Fruit fly (Drosophila melanogaster) whole organism, prepupa: ENCODE data around the gene CG14434.

Source experiments
- CG10631 ChIP-seq: fragments of 200-800 bp; sonication (Bioruptor generic); optimal IDR thresholded peaks from 2 replicates; lab custom pipeline; 2016; ENCODE audit warnings: missing biosample characterization, missing genetic modification characterization
- CG11294 ChIP-seq: fragments of 200-800 bp; sonication (Bioruptor generic); IDR thresholded peaks from 2 replicates; pipeline ENCODE4 v1.3.6; 2022; ENCODE audit warnings: missing biosample characterization, missing genetic modification characterization
- CG11762 ChIP-seq: fragments of 200-800 bp; sonication (Bioruptor generic); optimal IDR thresholded peaks from 3 replicates; lab custom pipeline; 2016; ENCODE audit warnings: missing biosample characterization, missing genetic modification characterization; ENCODE audit not compliant: insufficient read depth
- CG11902 ChIP-seq: fragments of 200-800 bp; sonication (Bioruptor generic); optimal IDR thresholded peaks from 3 replicates; lab custom pipeline; 2016; ENCODE audit warnings: missing biosample characterization, missing genetic modification characterization
- CG15336 ChIP-seq: fragments of 200-800 bp; sonication (Bioruptor generic); IDR thresholded peaks from 2 replicates; pipeline ENCODE4 v1.3.6; 2022; ENCODE audit warnings: missing biosample characterization, missing genetic modification characterization
- CG1621 ChIP-seq: fragments of 200-800 bp; sonication (Bioruptor generic); optimal IDR thresholded peaks from 3 replicates; lab custom pipeline; 2018; ENCODE audit warnings: missing biosample characterization, mild to moderate bottlenecking, missing genetic modification characterization
- CG16779 ChIP-seq: fragments of 200-800 bp; sonication (Bioruptor generic); optimal IDR thresholded peaks from 3 replicates; lab custom pipeline; 2017; ENCODE audit warnings: missing biosample characterization, mild to moderate bottlenecking, missing genetic modification characterization
- CG3032 ChIP-seq: fragments of 200-800 bp; optimal IDR thresholded peaks from 2 replicates; lab custom pipeline; 2019; ENCODE audit warnings: missing biosample characterization, mild to moderate bottlenecking, missing genetic modification characterization, moderate library complexity
- CG31627 ChIP-seq: fragments of 200-800 bp; sonication (Bioruptor generic); optimal IDR thresholded peaks from 3 replicates; lab custom pipeline; 2016; ENCODE audit warnings: missing biosample characterization, missing genetic modification characterization
- CG32006 ChIP-seq: fragments of 200-800 bp; sonication (Bioruptor generic); optimal IDR thresholded peaks from 3 replicates; lab custom pipeline; 2017; ENCODE audit warnings: missing biosample characterization, mild to moderate bottlenecking, missing genetic modification characterization
- CG3919 ChIP-seq: fragments of 200-800 bp; sonication (Bioruptor generic); optimal IDR thresholded peaks from 3 replicates; lab custom pipeline; 2016; ENCODE audit warnings: missing biosample characterization, missing genetic modification characterization
- CG4318 ChIP-seq: fragments of 200-800 bp; sonication (Bioruptor generic); optimal IDR thresholded peaks from 3 replicates; lab custom pipeline; 2017; ENCODE audit warnings: missing biosample characterization, mild to moderate bottlenecking, missing genetic modification characterization
- CG6792 ChIP-seq: fragments of 200-800 bp; sonication (Bioruptor generic); optimal IDR thresholded peaks from 3 replicates; lab custom pipeline; 2016; ENCODE audit warnings: missing biosample characterization, missing genetic modification characterization
- CG6808 ChIP-seq: fragments of 200-800 bp; sonication (Bioruptor generic); optimal IDR thresholded peaks from 3 replicates; lab custom pipeline; 2017; ENCODE audit warnings: missing biosample characterization, missing genetic modification characterization, mild to moderate bottlenecking, moderate library complexity, missing genetic modification reagents
- CG6854 ChIP-seq: fragments of 200-800 bp; sonication (Bioruptor generic); optimal IDR thresholded peaks from 2 replicates; lab custom pipeline; 2017; ENCODE audit warnings: missing biosample characterization, mild to moderate bottlenecking, missing genetic modification characterization
- CG7368 ChIP-seq: fragments of 200-800 bp; sonication (Bioruptor generic); optimal IDR thresholded peaks from 3 replicates; lab custom pipeline; 2016; ENCODE audit warnings: missing biosample characterization, missing genetic modification characterization
- CG8119 ChIP-seq: fragments of 200-800 bp; sonication (Bioruptor generic); IDR thresholded peaks from 3 replicates; pipeline ENCODE4 v1.3.6; 2022; ENCODE audit warnings: missing biosample characterization, missing genetic modification characterization
- CG8319 ChIP-seq: fragments of 200-800 bp; sonication (Bioruptor generic); optimal IDR thresholded peaks from 3 replicates; lab custom pipeline; 2016; ENCODE audit warnings: missing biosample characterization, missing genetic modification characterization
- CG9139 ChIP-seq: fragments of 200-800 bp; sonication (Bioruptor generic); optimal IDR thresholded peaks from 3 replicates; lab custom pipeline; 2017; ENCODE audit warnings: missing biosample characterization, mild to moderate bottlenecking, missing genetic modification characterization
- Eip78C ChIP-seq: fragments of 200-800 bp; sonication (Bioruptor generic); peaks from one replicate; lab custom pipeline; 2016; ENCODE audit warnings: missing biosample characterization, missing genetic modification characterization
- Ets21C ChIP-seq: fragments of 200-800 bp; sonication (Bioruptor generic); optimal IDR thresholded peaks from 3 replicates; lab custom pipeline; 2016; ENCODE audit warnings: missing biosample characterization, missing genetic modification characterization
- Ets96B ChIP-seq: fragments of 200-800 bp; optimal IDR thresholded peaks from 2 replicates; lab custom pipeline; 2019; ENCODE audit warnings: missing biosample characterization, mild to moderate bottlenecking, missing genetic modification characterization, moderate library complexity
- Lpt ChIP-seq: fragments of 200-800 bp; sonication (Bioruptor generic); optimal IDR thresholded peaks from 3 replicates; lab custom pipeline; 2016; ENCODE audit warnings: missing biosample characterization, missing genetic modification characterization
- Smox ChIP-seq: fragments of 200-800 bp; sonication (Bioruptor generic); optimal IDR thresholded peaks from 3 replicates; lab custom pipeline; 2016; ENCODE audit warnings: missing biosample characterization, missing genetic modification characterization
- Sox102F ChIP-seq: fragments of 200-800 bp; sonication (Bioruptor generic); optimal IDR thresholded peaks from 2 replicates; lab custom pipeline; 2016; ENCODE audit warnings: missing biosample characterization, mild to moderate bottlenecking, missing genetic modification characterization
- Sox15 ChIP-seq: fragments of 200-800 bp; sonication (Bioruptor generic); optimal IDR thresholded peaks from 3 replicates; lab custom pipeline; 2016; ENCODE audit warnings: missing biosample characterization, missing genetic modification characterization
- cyc ChIP-seq: fragments of 200-800 bp; sonication (Bioruptor generic); optimal IDR thresholded peaks from 3 replicates; lab custom pipeline; 2016; ENCODE audit warnings: missing biosample characterization, missing genetic modification characterization
- dsx ChIP-seq: fragments of 200-800 bp; optimal IDR thresholded peaks from 3 replicates; lab custom pipeline; 2019; ENCODE audit warnings: missing biosample characterization, mild to moderate bottlenecking, missing genetic modification characterization, moderate library complexity; ENCODE audit not compliant: poor library complexity, severe bottlenecking
- eg ChIP-seq: fragments of 200-800 bp; sonication (Bioruptor generic); IDR thresholded peaks from 3 replicates; pipeline ENCODE4 v1.3.6; 2022; ENCODE audit warnings: missing biosample characterization, missing genetic modification characterization
- fd85E ChIP-seq: fragments of 200-800 bp; sonication (Bioruptor generic); optimal IDR thresholded peaks from 3 replicates; lab custom pipeline; 2016; ENCODE audit warnings: missing biosample characterization, missing genetic modification characterization
- fkh ChIP-seq: fragments of 200-800 bp; sonication (Bioruptor generic); optimal IDR thresholded peaks from 3 replicates; lab custom pipeline; 2017; ENCODE audit warnings: missing biosample characterization, mild to moderate bottlenecking, missing genetic modification characterization, moderate library complexity
- lz ChIP-seq: fragments of 200-800 bp; sonication (Bioruptor generic); optimal IDR thresholded peaks from 3 replicates; lab custom pipeline; 2016; ENCODE audit warnings: missing biosample characterization, missing genetic modification characterization
- net ChIP-seq: fragments of 200-800 bp; sonication (Bioruptor generic); optimal IDR thresholded peaks from 3 replicates; lab custom pipeline; 2016; ENCODE audit warnings: missing biosample characterization, missing genetic modification characterization
- pdm3 ChIP-seq: fragments of 200-800 bp; sonication (Bioruptor generic); optimal IDR thresholded peaks from 3 replicates; lab custom pipeline; 2016; ENCODE audit warnings: missing biosample characterization, missing genetic modification characterization
- spab ChIP-seq: fragments of 200-800 bp; sonication (Bioruptor generic); optimal IDR thresholded peaks from 2 replicates; lab custom pipeline; 2017; ENCODE audit warnings: missing biosample characterization, mild to moderate bottlenecking, missing genetic modification characterization, missing genetic modification reagents
- svp ChIP-seq: fragments of 200-800 bp; sonication (Bioruptor generic); peaks from one replicate; lab custom pipeline; 2016; ENCODE audit warnings: missing biosample characterization, missing genetic modification characterization
- topi ChIP-seq: fragments of 200-800 bp; sonication (Bioruptor generic); optimal IDR thresholded peaks from 3 replicates; lab custom pipeline; 2016; ENCODE audit warnings: missing biosample characterization, missing genetic modification characterization
- vri ChIP-seq: fragments of 200-800 bp; sonication (Bioruptor generic); optimal IDR thresholded peaks from 3 replicates; lab custom pipeline; 2016; ENCODE audit warnings: missing biosample characterization, mild to moderate bottlenecking, missing genetic modification characterization

The CG14434 gene

dm6 chrX:6859756-6860412 is 7.1 kb downstream of the CG14434 start (continued):
- peak; percentile 90 for TF ChIP-seq topi (GFP tag; lab: Kevin White, UChicago)
- TF ChIP-seq eg (GFP tag; lab: Robert Waterston, UW) = peak; percentile 72
- peak; percentile 83 for TF ChIP-seq lz (GFP tag; lab: Kevin White, UChicago)
- no peak for TF ChIP-seq fkh (GFP tag; lab: Kevin White, UChicago)
- TF ChIP-seq cyc (GFP tag; lab: Kevin White, UChicago) = peak; percentile 88
- no peak for TF ChIP-seq Ets21C (GFP tag; lab: Kevin White, UChicago)
- peak; percentile 75 for TF ChIP-seq CG8319
- TF ChIP-seq CG8119 (GFP tag; lab: Robert Waterston, UW) = no peak; the same call in 2 of the 3 replicates
- peak; percentile 30 for TF ChIP-seq net
- TF ChIP-seq, all 60 proteins: peak for 46

- TF ChIP-seq Ets96B (tag; lab: Kevin White, UChicago) (no peak), Eip78C (GFP tag; lab: Kevin White, UChicago) (peak; percentile 11)
Observed at dm6 chrX:6859245-6859644, 7.7 kb downstream of the CG14434 start.

dm6 chrX:6857693-6858092 is 9.3 kb downstream of the CG14434 start:
- TF ChIP-seq fd85E (GFP tag; lab: Kevin White, UChicago) (no peak), Sox102F (no peak), CG15336 (GFP tag; lab: Robert Waterston, UW) (no peak), CG4318 (GFP tag; lab: Kevin White, UChicago) (no peak), pdm3 (no peak)

- no peak for TF ChIP-seq CG3919 (GFP tag; lab: Kevin White, UChicago)
- TF ChIP-seq cyc (GFP tag; lab: Kevin White, UChicago) = no peak
- no peak for TF ChIP-seq CG11762
- no peak for TF ChIP-seq CG8119 (GFP tag; lab: Robert Waterston, UW)
- TF ChIP-seq Smox (GFP tag; lab: Kevin White, UChicago) = no peak
- no peak for TF ChIP-seq CG1621 (tag; lab: Kevin White, UChicago)
- no peak for TF ChIP-seq Eip78C (GFP tag; lab: Kevin White, UChicago)
- no peak for TF ChIP-seq vri
- no peak for TF ChIP-seq eg (GFP tag; lab: Robert Waterston, UW)
- no peak for TF ChIP-seq dsx (GFP tag; lab: Kevin White, UChicago)
- TF ChIP-seq CG15336 (GFP tag; lab: Robert Waterston, UW) = no peak
- no peak for TF ChIP-seq CG11902 (GFP tag; lab: Kevin White, UChicago)
- TF ChIP-seq CG9139 (GFP tag; lab: Kevin White, UChicago) = no peak
- TF ChIP-seq Sox15 (GFP tag; lab: Kevin White, UChicago) = no peak
- TF ChIP-seq Lpt = no peak
- TF ChIP-seq lz (GFP tag; lab: Kevin White, UChicago) = no peak
- TF ChIP-seq pdm3 = no peak
- TF ChIP-seq fkh (GFP tag; lab: Kevin White, UChicago) = no peak
Observed at dm6 chrX:6857269-6857668, 9.7 kb downstream of the CG14434 start.

dm6 chrX:6856332-6856995 is 10.5 kb downstream of the CG14434 start:
- TF ChIP-seq spab (no peak), CG11762 (no peak), CG32006 (peak; percentile 79), vri (no peak), fd85E (GFP tag; lab: Kevin White, UChicago) (no peak), svp (GFP tag; lab: Kevin White, UChicago) (peak; percentile 77), Lpt (peak; percentile 12), CG4318 (GFP tag; lab: Kevin White, UChicago) (peak; percentile 49), Ets21C (GFP tag; lab: Kevin White, UChicago) (peak; percentile 16), CG10631 (GFP tag; lab: Kevin White, UChicago) (peak; percentile 54), CG15336 (GFP tag; lab: Robert Waterston, UW) (peak; percentile 72), CG7368 (GFP tag; lab: Kevin White, UChicago) (peak; percentile 2), Eip78C (GFP tag; lab: Kevin White, UChicago) (peak; percentile 87), dsx (GFP tag; lab: Kevin White, UChicago) (peak; percentile 26), Sox102F (peak; percentile 8), CG31627 (GFP tag; lab: Kevin White, UChicago) (peak; percentile 29), CG8119 (GFP tag; lab: Robert Waterston, UW) (peak; percentile 79), CG6792 (GFP tag; lab: Kevin White, UChicago) (peak; percentile 32), fkh (GFP tag; lab: Kevin White, UChicago) (no peak), Ets96B (tag; lab: Kevin White, UChicago) (peak; percentile 26), CG16779 (tag; lab: Kevin White, UChicago) (peak; percentile 21), lz (GFP tag; lab: Kevin White, UChicago) (peak; percentile 60), CG6854 (GFP tag; lab: Kevin White, UChicago) (no peak), CG3032 (tag; lab: Kevin White, UChicago) (peak; percentile 10), Smox (GFP tag; lab: Kevin White, UChicago) (peak; percentile 46), CG6808 (GFP tag; lab: Kevin White, UChicago) (peak; percentile 14), CG11294 (peak; percentile 54)
